Worm (Caenorhabditis elegans) whole organism, midembryonic: ENCODE measurements around the gene H06A10.1.

ENCODE experiments used
- flt-1 ChIP-seq: fragments of 200-800 bp; sonication (Bioruptor generic); IDR thresholded peaks from 2 replicates; pipeline ENCODE4 v1.3.6; 2022; ENCODE audit warnings: missing genetic modification characterization, missing compliant biosample characterization
- ref-1 ChIP-seq: fragments of 200-800 bp; sonication (Bioruptor generic); conservative IDR thresholded peaks from 2 replicates; pipeline ENCODE4 v1.3.6; 2022; ENCODE audit warnings: missing genetic modification reagents, missing genetic modification characterization, missing compliant biosample characterization

- TF ChIP-seq ref-1 (GFP tag; lab: Robert Waterston, UW) (no peak), flt-1 (no peak)
Measured at ce11 chrX:13477356-13477755, 30.0 kb upstream of the H06A10.1 start, which contains the start of gene efn-3.
